Fruit fly (Drosophila melanogaster) whole organism, embryonic: Measurements from ENCODE around the gene CG43059.
A peak's percentile ranks its signal among the peaks of the same experiment; 100 is the strongest.

Experiments used
- BEAF-32 ChIP-seq: fragments of 200-800 bp; sonication (Bioruptor generic); optimal IDR thresholded peaks from 3 replicates; lab custom pipeline; 2017; ENCODE audit warnings: missing biosample characterization, missing genetic modification characterization, mild to moderate bottlenecking, moderate library complexity, missing genetic modification reagents
- CG11695 ChIP-seq: fragments of 200-800 bp; sonication (Bioruptor generic); IDR thresholded peaks from 3 replicates; pipeline ENCODE4 v1.3.6; 2022; ENCODE audit warnings: missing biosample characterization, missing genetic modification characterization
- CG12236 ChIP-seq: fragments of 200-800 bp; sonication (Bioruptor generic); optimal IDR thresholded peaks from 2 replicates; lab custom pipeline; 2016; ENCODE audit warnings: missing biosample characterization, missing genetic modification characterization
- CG13123 ChIP-seq: fragments of 200-800 bp; sonication (Bioruptor generic); optimal IDR thresholded peaks from 2 replicates; lab custom pipeline; 2016; ENCODE audit warnings: missing biosample characterization, missing genetic modification characterization
- CG13624 ChIP-seq: fragments of 200-800 bp; sonication (Bioruptor generic); optimal IDR thresholded peaks from 2 replicates; lab custom pipeline; 2016; ENCODE audit warnings: missing biosample characterization, missing genetic modification characterization
- CG15479 ChIP-seq: fragments of 200-800 bp; sonication (Bioruptor generic); optimal IDR thresholded peaks from 3 replicates; lab custom pipeline; 2019; ENCODE audit warnings: missing biosample characterization, mild to moderate bottlenecking, missing genetic modification characterization, moderate library complexity
- CG1602 ChIP-seq: fragments of 200-800 bp; sonication (Bioruptor generic); optimal IDR thresholded peaks from 3 replicates; lab custom pipeline; 2016; ENCODE audit warnings: missing biosample characterization, missing genetic modification characterization
- CG17328 ChIP-seq: fragments of 200-800 bp; sonication (Bioruptor generic); IDR thresholded peaks from 2 replicates; pipeline ENCODE4 v1.3.6; 2022; ENCODE audit warnings: missing biosample characterization, missing genetic modification characterization
- CG17568 ChIP-seq: fragments of 200-800 bp; sonication (Bioruptor generic); optimal IDR thresholded peaks from 2 replicates; lab custom pipeline; 2018; ENCODE audit warnings: missing biosample characterization, mild to moderate bottlenecking, missing genetic modification characterization, moderate library complexity
- CG2678 ChIP-seq: fragments of 200-800 bp; sonication (Bioruptor generic); optimal IDR thresholded peaks from 3 replicates; lab custom pipeline; 2019; ENCODE audit warnings: missing biosample characterization, mild to moderate bottlenecking, missing genetic modification characterization, moderate library complexity
- CG30020 ChIP-seq: fragments of 200-800 bp; optimal IDR thresholded peaks from 2 replicates; lab custom pipeline; 2019; ENCODE audit warnings: missing biosample characterization, mild to moderate bottlenecking, missing genetic modification characterization, moderate library complexity
- CG6854 ChIP-seq: fragments of 200-800 bp; sonication (Bioruptor generic); optimal IDR thresholded peaks from 3 replicates; lab custom pipeline; 2017; ENCODE audit warnings: missing biosample characterization, mild to moderate bottlenecking, missing genetic modification characterization
- CG7745 ChIP-seq: fragments of 200-800 bp; sonication (Bioruptor generic); optimal IDR thresholded peaks from 2 replicates; lab custom pipeline; 2018; ENCODE audit warnings: missing biosample characterization, mild to moderate bottlenecking, missing genetic modification characterization, moderate library complexity
- CG8089 ChIP-seq: fragments of 200-800 bp; sonication (Bioruptor generic); optimal IDR thresholded peaks from 3 replicates; lab custom pipeline; 2016; ENCODE audit warnings: missing biosample characterization, missing genetic modification characterization
- CG8924 ChIP-seq: fragments of 200-800 bp; optimal IDR thresholded peaks from 3 replicates; lab custom pipeline; 2019; ENCODE audit warnings: missing biosample characterization, mild to moderate bottlenecking, missing genetic modification characterization, moderate library complexity
- CG9797 ChIP-seq: fragments of 200-800 bp; sonication (Bioruptor generic); optimal IDR thresholded peaks from 3 replicates; lab custom pipeline; 2018; ENCODE audit warnings: missing biosample characterization, mild to moderate bottlenecking, missing genetic modification characterization
- Camta ChIP-seq: fragments of 200-800 bp; sonication (Bioruptor generic); optimal IDR thresholded peaks from 2 replicates; lab custom pipeline; 2016; ENCODE audit warnings: missing biosample characterization, missing genetic modification characterization
- Chrac-16 ChIP-seq: fragments of 200-800 bp; sonication (Bioruptor generic); optimal IDR thresholded peaks from 3 replicates; lab custom pipeline; 2016; ENCODE audit warnings: missing biosample characterization, missing genetic modification characterization
- D19B ChIP-seq: fragments of 200-800 bp; sonication (Bioruptor generic); optimal IDR thresholded peaks from 2 replicates; lab custom pipeline; 2017; ENCODE audit warnings: missing biosample characterization, mild to moderate bottlenecking, missing genetic modification characterization
- Dip3 ChIP-seq: fragments of 200-800 bp; sonication (Bioruptor generic); optimal IDR thresholded peaks from 3 replicates; lab custom pipeline; 2016; ENCODE audit warnings: missing biosample characterization, missing genetic modification characterization
- Doc3 ChIP-seq: fragments of 200-800 bp; sonication (Bioruptor generic); IDR thresholded peaks from 3 replicates; pipeline ENCODE4 v1.3.6; 2022; ENCODE audit warnings: missing biosample characterization, missing genetic modification characterization; ENCODE audit not compliant: partially characterized antibody
- Dref ChIP-seq: fragments of 200-800 bp; sonication (Bioruptor generic); IDR thresholded peaks from 2 replicates; pipeline ENCODE4 v1.3.6; 2022; ENCODE audit warnings: missing biosample characterization, missing genetic modification characterization
- HLH54F ChIP-seq: fragments of 200-800 bp; sonication (Bioruptor generic); optimal IDR thresholded peaks from 3 replicates; lab custom pipeline; 2016; ENCODE audit warnings: missing biosample characterization, missing genetic modification characterization
- Hmx ChIP-seq: fragments of 200-800 bp; sonication (Bioruptor generic); optimal IDR thresholded peaks from 2 replicates; lab custom pipeline; 2016; ENCODE audit warnings: missing biosample characterization, missing genetic modification characterization
- Hr78 ChIP-seq, 2 experiments: fragments of 200-800 bp in 1 of 2; fragments of >200 bp in 1 of 2; sonication (Bioruptor generic) in 1 of 2; optimal IDR thresholded peaks; 2 replicates each; lab custom pipeline; 2017 to 2019; ENCODE audit warnings: missing biosample characterization in 2 of 2, missing genetic modification characterization in 2 of 2, mild to moderate bottlenecking in 1 of 2, moderate library complexity in 1 of 2
- Sin3A ChIP-seq: fragments of >200 bp; optimal IDR thresholded peaks from 2 replicates; lab custom pipeline; 2018
- Spps ChIP-seq: fragments of 200-800 bp; sonication (Bioruptor generic); optimal IDR thresholded peaks from 2 replicates; lab custom pipeline; 2018; ENCODE audit warnings: missing biosample characterization, mild to moderate bottlenecking, missing genetic modification characterization
- Xrp1 ChIP-seq: fragments of 200-800 bp; sonication (Bioruptor generic); IDR thresholded peaks from 2 replicates; pipeline ENCODE4 v1.3.6; 2022; ENCODE audit warnings: missing biosample characterization, missing genetic modification characterization
- bowl ChIP-seq: fragments of 200-800 bp; sonication (Bioruptor generic); IDR thresholded peaks from 2 replicates; pipeline ENCODE4 v1.3.6; 2022; ENCODE audit warnings: missing biosample characterization, missing genetic modification characterization
- caup ChIP-seq: fragments of 200-800 bp; sonication (Bioruptor generic); optimal IDR thresholded peaks from 3 replicates; lab custom pipeline; 2017; ENCODE audit warnings: missing biosample characterization, mild to moderate bottlenecking, missing genetic modification characterization, moderate library complexity; ENCODE audit not compliant: severe bottlenecking
- crol ChIP-seq: fragments of 200-800 bp; sonication (Bioruptor generic); IDR thresholded peaks from 2 replicates; pipeline ENCODE4 v1.3.6; 2022; ENCODE audit warnings: missing biosample characterization, missing genetic modification characterization
- cwo ChIP-seq: fragments of 200-800 bp; sonication (Bioruptor generic); optimal IDR thresholded peaks from 3 replicates; lab custom pipeline; 2017; ENCODE audit warnings: missing biosample characterization, missing genetic modification characterization, mild to moderate bottlenecking, moderate library complexity, missing genetic modification reagents
- fd102C ChIP-seq: fragments of 200-800 bp; sonication (Bioruptor generic); optimal IDR thresholded peaks from 2 replicates; lab custom pipeline; 2018; ENCODE audit warnings: missing biosample characterization, mild to moderate bottlenecking, missing genetic modification characterization, moderate library complexity
- fd96Cb ChIP-seq: fragments of 200-800 bp; sonication (Bioruptor generic); optimal IDR thresholded peaks from 2 replicates; lab custom pipeline; 2018; ENCODE audit warnings: missing biosample characterization, mild to moderate bottlenecking, missing genetic modification characterization, moderate library complexity
- hkb ChIP-seq, 2 experiments: fragments of 200-800 bp in 1 of 2; fragments of >200 bp in 1 of 2; sonication (Bioruptor generic) in 1 of 2; IDR thresholded peaks in 1 of 2; optimal IDR thresholded peaks in 1 of 2; 2 replicates each; pipeline versions ENCODE4 v1.3.6 to Lab custom; 2017 to 2022; ENCODE audit warnings: missing biosample characterization in 1 of 2, missing genetic modification characterization in 1 of 2
- inv ChIP-seq: fragments of 200-800 bp; sonication (Bioruptor generic); IDR thresholded peaks from 2 replicates; pipeline ENCODE4 v1.3.6; 2022; ENCODE audit warnings: missing biosample characterization, missing genetic modification characterization; ENCODE audit not compliant: partially characterized antibody
- jing ChIP-seq: fragments of 200-800 bp; sonication (Bioruptor generic); optimal IDR thresholded peaks from 2 replicates; lab custom pipeline; 2018; ENCODE audit warnings: missing biosample characterization, mild to moderate bottlenecking, missing genetic modification characterization
- knrl ChIP-seq: fragments of 200-800 bp; sonication (Bioruptor generic); IDR thresholded peaks from 3 replicates; pipeline ENCODE4 v1.3.6; 2022; ENCODE audit warnings: missing biosample characterization, missing genetic modification characterization; ENCODE audit not compliant: partially characterized antibody
- mld ChIP-seq: fragments of 200-800 bp; sonication (Bioruptor generic); IDR thresholded peaks from 3 replicates; pipeline ENCODE4 v1.3.6; 2022; ENCODE audit warnings: missing biosample characterization, missing genetic modification characterization; ENCODE audit not compliant: partially characterized antibody
- p53 ChIP-seq: fragments of 200-800 bp; sonication (Bioruptor generic); optimal IDR thresholded peaks from 2 replicates; lab custom pipeline; 2016; ENCODE audit warnings: missing biosample characterization, missing genetic modification characterization
- pnt ChIP-seq: fragments of 200-800 bp; sonication (Bioruptor generic); optimal IDR thresholded peaks from 3 replicates; lab custom pipeline; 2016; ENCODE audit warnings: missing biosample characterization, missing genetic modification characterization
- ranshi ChIP-seq: fragments of 200-800 bp; sonication (Bioruptor generic); IDR thresholded peaks from 2 replicates; pipeline ENCODE4 v1.3.6; 2022; ENCODE audit warnings: missing biosample characterization, missing genetic modification characterization
- salm ChIP-seq: fragments of 200-800 bp; sonication (Bioruptor generic); optimal IDR thresholded peaks from 2 replicates; lab custom pipeline; 2018; ENCODE audit warnings: missing biosample characterization, mild to moderate bottlenecking, missing genetic modification characterization
- sd ChIP-seq: fragments of 200-800 bp; sonication (Bioruptor generic); optimal IDR thresholded peaks from 3 replicates; lab custom pipeline; 2018; ENCODE audit warnings: missing biosample characterization, mild to moderate bottlenecking, missing genetic modification characterization, moderate library complexity
- shn ChIP-seq: fragments of 200-800 bp; sonication (Bioruptor generic); optimal IDR thresholded peaks from 3 replicates; lab custom pipeline; 2016; ENCODE audit warnings: missing biosample characterization, missing genetic modification characterization
- slbo ChIP-seq: fragments of 200-800 bp; sonication (Bioruptor generic); IDR thresholded peaks from 2 replicates; pipeline ENCODE4 v1.3.6; 2022; ENCODE audit warnings: missing biosample characterization, missing genetic modification characterization
- tll ChIP-seq, 2 experiments: fragments of 200-800 bp in 1 of 2; fragments of >200 bp in 1 of 2; sonication (Bioruptor generic) in 1 of 2; optimal IDR thresholded peaks; 2 replicates each; lab custom pipeline; 2017 to 2019; ENCODE audit warnings: missing biosample characterization in 2 of 2, missing genetic modification characterization in 2 of 2, mild to moderate bottlenecking in 1 of 2, moderate library complexity in 1 of 2
- unc-4 ChIP-seq: fragments of 200-800 bp; sonication (Bioruptor generic); IDR thresholded peaks from 2 replicates; pipeline ENCODE4 v1.3.6; 2022; ENCODE audit warnings: missing biosample characterization, missing genetic modification characterization; ENCODE audit not compliant: partially characterized antibody
- vfl ChIP-seq: fragments of 200-800 bp; sonication (Bioruptor generic); optimal IDR thresholded peaks from 2 replicates; lab custom pipeline; 2016; ENCODE audit warnings: missing biosample characterization, missing genetic modification characterization
- vnd ChIP-seq: fragments of 200-800 bp; sonication (Bioruptor generic); IDR thresholded peaks from 3 replicates; pipeline ENCODE4 v1.3.6; 2022; ENCODE audit warnings: missing biosample characterization, missing genetic modification characterization; ENCODE audit not compliant: partially characterized antibody

CG43059 gene

dm6 chr3L:8360643-8361110 is 41.9 kb upstream of the CG43059 start, which contains the start of gene Idh (continued):
- TF ChIP-seq CG13123 (GFP tag; lab: Kevin White, UChicago) (no peak), CG7745 (tag; lab: Kevin White, UChicago) (no peak), CG2678 (tag; lab: Kevin White, UChicago) (peak; percentile 41), unc-4 (GFP tag; lab: Robert Waterston, UW) (peak; percentile 61), CG17568 (GFP tag; lab: Kevin White, UChicago) (peak; percentile 35), HLH54F (GFP tag; lab: Kevin White, UChicago) (no peak), cwo (GFP tag; lab: Kevin White, UChicago) (no peak), caup (GFP tag; lab: Kevin White, UChicago) (peak; percentile 35), fd102C (GFP tag; lab: Kevin White, UChicago) (no peak), vfl (GFP tag; lab: Kevin White, UChicago) (no peak), Spps (tag; lab: Kevin White, UChicago) (no peak), CG30020 (tag; lab: Kevin White, UChicago) (no peak), inv (no peak), ranshi (no peak), crol (GFP tag; lab: Robert Waterston, UW) (no peak), mld (GFP tag; lab: Robert Waterston, UW) (no peak), p53 (GFP tag; lab: Kevin White, UChicago) (no peak), Xrp1 (GFP tag; lab: Robert Waterston, UW) (no peak), Dip3 (GFP tag; lab: Kevin White, UChicago) (no peak), CG11695 (GFP tag; lab: Robert Waterston, UW) (no peak), Hmx (GFP tag; lab: Kevin White, UChicago) (no peak), CG17328 (GFP tag; lab: Robert Waterston, UW) (no peak), bowl (no peak), vnd (no peak), CG8089 (GFP tag; lab: Kevin White, UChicago) (no peak), CG9797 (no peak), shn (GFP tag; lab: Kevin White, UChicago) (no peak), CG15479 (no peak), hkb (optimal IDR thresholded peaks at IDR 0.05; lab: Kevin White, UChicago) (no peak), hkb (GFP tag; IDR thresholded peaks at IDR 0.05; lab: Robert Waterston, UW) (no peak), Hr78 (GFP tag; optimal IDR thresholded peaks at IDR 0.05; lab: Kevin White, UChicago) (peak in 1 of 2 experiments; percentile 93), slbo (GFP tag; lab: Robert Waterston, UW) (no peak), salm (tag; lab: Kevin White, UChicago) (peak; percentile 13), Doc3 (GFP tag; lab: Robert Waterston, UW) (no peak), CG12236 (GFP tag; lab: Kevin White, UChicago) (no peak), CG8924 (tag; lab: Kevin White, UChicago) (peak; percentile 32), CG6854 (GFP tag; lab: Kevin White, UChicago) (peak; percentile 22), Sin3A (no peak), CG13624 (GFP tag; lab: Kevin White, UChicago) (no peak), CG1602 (GFP tag; lab: Kevin White, UChicago) (no peak), tll (GFP tag; optimal IDR thresholded peaks at IDR 0.05; lab: Kevin White, UChicago) (no peak), pnt (GFP tag; lab: Kevin White, UChicago) (no peak), knrl (0 out of 3 replicates have a peak, but pooled peaks have one; percentile 8), Camta (GFP tag; lab: Kevin White, UChicago) (no peak), sd (peak; percentile 72), jing (GFP tag; lab: Kevin White, UChicago) (no peak), Chrac-16 (GFP tag; lab: Kevin White, UChicago) (no peak), fd96Cb (tag; lab: Kevin White, UChicago) (no peak), BEAF-32 (GFP tag; lab: Kevin White, UChicago) (peak; percentile 52), Dref (GFP tag; lab: Robert Waterston, UW) (peak; percentile 36), D19B (GFP tag; lab: Kevin White, UChicago) (no peak)
